Fruit fly (Drosophila melanogaster) whole organism, embryonic: ENCODE data around the gene CG12321.

Source experiments
- Asciz ChIP-seq: fragments of 200-800 bp; sonication (Bioruptor generic); optimal IDR thresholded peaks from 2 replicates; lab custom pipeline; 2017; ENCODE audit warnings: missing biosample characterization, mild to moderate bottlenecking, missing genetic modification characterization, missing genetic modification reagents
- Atf3 ChIP-seq: fragments of 200-800 bp; sonication (Bioruptor generic); optimal IDR thresholded peaks from 3 replicates; lab custom pipeline; 2016; ENCODE audit warnings: missing biosample characterization, missing genetic modification characterization
- BEAF-32 ChIP-seq: fragments of 200-800 bp; sonication (Bioruptor generic); optimal IDR thresholded peaks from 3 replicates; lab custom pipeline; 2017; ENCODE audit warnings: missing biosample characterization, missing genetic modification characterization, mild to moderate bottlenecking, moderate library complexity, missing genetic modification reagents
- CG10209 ChIP-seq: fragments of 200-800 bp; sonication (Bioruptor generic); optimal IDR thresholded peaks from 3 replicates; lab custom pipeline; 2017; ENCODE audit warnings: missing biosample characterization, mild to moderate bottlenecking, missing genetic modification characterization, missing genetic modification reagents
- CG11093 ChIP-seq: fragments of 200-800 bp; sonication (Bioruptor generic); IDR thresholded peaks from 3 replicates; pipeline ENCODE4 v1.3.6; 2022; ENCODE audit warnings: missing biosample characterization, missing genetic modification characterization
- CG12942 ChIP-seq: fragments of 200-800 bp; sonication (Bioruptor generic); optimal IDR thresholded peaks from 3 replicates; lab custom pipeline; 2016; ENCODE audit warnings: missing biosample characterization, missing genetic modification characterization
- CG13287 ChIP-seq: fragments of 200-800 bp; sonication (Bioruptor generic); IDR thresholded peaks from 2 replicates; pipeline ENCODE4 v1.3.6; 2022; ENCODE audit warnings: missing biosample characterization, missing genetic modification characterization; ENCODE audit not compliant: partially characterized antibody
- CG14710 ChIP-seq: fragments of 200-800 bp; sonication (Bioruptor generic); optimal IDR thresholded peaks from 3 replicates; lab custom pipeline; 2019; ENCODE audit warnings: missing biosample characterization, mild to moderate bottlenecking, missing genetic modification characterization, moderate library complexity
- CG15696 ChIP-seq: fragments of 200-800 bp; sonication (Bioruptor generic); optimal IDR thresholded peaks from 2 replicates; lab custom pipeline; 2019; ENCODE audit warnings: missing biosample characterization, mild to moderate bottlenecking, missing genetic modification characterization, moderate library complexity
- CG1603 ChIP-seq: fragments of 200-800 bp; sonication (Bioruptor generic); optimal IDR thresholded peaks from 2 replicates; lab custom pipeline; 2019; ENCODE audit warnings: missing biosample characterization, mild to moderate bottlenecking, missing genetic modification characterization, moderate library complexity
- CG17568 ChIP-seq: fragments of 200-800 bp; sonication (Bioruptor generic); optimal IDR thresholded peaks from 2 replicates; lab custom pipeline; 2018; ENCODE audit warnings: missing biosample characterization, mild to moderate bottlenecking, missing genetic modification characterization, moderate library complexity
- CG2678 ChIP-seq: fragments of 200-800 bp; sonication (Bioruptor generic); optimal IDR thresholded peaks from 3 replicates; lab custom pipeline; 2019; ENCODE audit warnings: missing biosample characterization, mild to moderate bottlenecking, missing genetic modification characterization, moderate library complexity
- CG2875 ChIP-seq: fragments of 200-800 bp; sonication (Bioruptor generic); optimal IDR thresholded peaks from 2 replicates; lab custom pipeline; 2017; ENCODE audit warnings: missing biosample characterization, mild to moderate bottlenecking, missing genetic modification characterization, missing genetic modification reagents
- CG3065 ChIP-seq: fragments of 200-800 bp; sonication (Bioruptor generic); optimal IDR thresholded peaks from 2 replicates; lab custom pipeline; 2016; ENCODE audit warnings: missing biosample characterization, missing genetic modification characterization
- CG3281 ChIP-seq: fragments of 200-800 bp; sonication (Bioruptor generic); optimal IDR thresholded peaks from 3 replicates; lab custom pipeline; 2017; ENCODE audit warnings: missing biosample characterization, mild to moderate bottlenecking, missing genetic modification characterization
- CG7357 ChIP-seq: fragments of 200-800 bp; sonication (Bioruptor generic); IDR thresholded peaks from 3 replicates; pipeline ENCODE4 v1.3.6; 2022; ENCODE audit warnings: missing biosample characterization, missing genetic modification characterization
- CG8290 ChIP-seq, 3 experiments: fragments of 200-800 bp; sonication (Bioruptor generic); optimal IDR thresholded peaks; 2 replicates each; lab custom pipeline; 2016 to 2019; ENCODE audit warnings: missing biosample characterization in 3 of 3, missing genetic modification characterization in 3 of 3, mild to moderate bottlenecking in 2 of 3, moderate library complexity in 1 of 3
- CG9817 ChIP-seq: fragments of 200-800 bp; sonication (Bioruptor generic); optimal IDR thresholded peaks from 2 replicates; lab custom pipeline; 2018; ENCODE audit warnings: missing biosample characterization, mild to moderate bottlenecking, missing genetic modification characterization, moderate library complexity
- HLH4C ChIP-seq: fragments of 200-800 bp; sonication (Bioruptor generic); IDR thresholded peaks from 3 replicates; pipeline ENCODE4 v1.3.6; 2022; ENCODE audit warnings: missing biosample characterization, missing genetic modification characterization; ENCODE audit not compliant: partially characterized antibody
- HmgZ ChIP-seq: fragments of 200-800 bp; sonication (Bioruptor generic); optimal IDR thresholded peaks from 2 replicates; lab custom pipeline; 2018; ENCODE audit warnings: missing biosample characterization, mild to moderate bottlenecking, missing genetic modification characterization
- Hr51 ChIP-seq, 2 experiments: fragments of 200-800 bp; sonication (Bioruptor generic); optimal IDR thresholded peaks; 2 replicates in 1 of 2; 3 replicates in 1 of 2; lab custom pipeline; 2016 to 2018; ENCODE audit warnings: missing biosample characterization in 2 of 2, missing genetic modification characterization in 2 of 2, mild to moderate bottlenecking in 1 of 2, moderate library complexity in 1 of 2
- Hr78 ChIP-seq, 2 experiments: fragments of 200-800 bp in 1 of 2; fragments of >200 bp in 1 of 2; sonication (Bioruptor generic) in 1 of 2; optimal IDR thresholded peaks; 2 replicates each; lab custom pipeline; 2017 to 2019; ENCODE audit warnings: missing biosample characterization in 2 of 2, missing genetic modification characterization in 2 of 2, mild to moderate bottlenecking in 1 of 2, moderate library complexity in 1 of 2
- Lim3 ChIP-seq: fragments of 200-800 bp; sonication (Bioruptor generic); IDR thresholded peaks from 2 replicates; pipeline ENCODE4 v1.3.6; 2022; ENCODE audit warnings: missing biosample characterization, missing genetic modification characterization
- Nf-YB ChIP-seq: fragments of 200-800 bp; sonication (Bioruptor generic); optimal IDR thresholded peaks from 3 replicates; lab custom pipeline; 2019; ENCODE audit warnings: missing biosample characterization, mild to moderate bottlenecking, missing genetic modification characterization, moderate library complexity
- Nf-YC ChIP-seq: fragments of 200-800 bp; optimal IDR thresholded peaks from 3 replicates; lab custom pipeline; 2019; ENCODE audit warnings: missing biosample characterization, mild to moderate bottlenecking, missing genetic modification characterization, moderate library complexity
- Six4 ChIP-seq: fragments of 200-800 bp; sonication (Bioruptor generic); optimal IDR thresholded peaks from 2 replicates; lab custom pipeline; 2016; ENCODE audit warnings: missing biosample characterization, missing genetic modification characterization
- Sox100B ChIP-seq: fragments of 200-800 bp; sonication (Bioruptor generic); optimal IDR thresholded peaks from 3 replicates; lab custom pipeline; 2018; ENCODE audit warnings: missing biosample characterization, mild to moderate bottlenecking, missing genetic modification characterization
- Sox102F ChIP-seq: fragments of 200-800 bp; sonication (Bioruptor generic); optimal IDR thresholded peaks from 2 replicates; lab custom pipeline; 2018; ENCODE audit warnings: missing biosample characterization, mild to moderate bottlenecking, missing genetic modification characterization, moderate library complexity
- Ssrp ChIP-seq: fragments of 200-800 bp; sonication (Bioruptor generic); optimal IDR thresholded peaks from 2 replicates; lab custom pipeline; 2018; ENCODE audit warnings: missing biosample characterization, mild to moderate bottlenecking, missing genetic modification characterization, moderate library complexity
- Stat92E ChIP-seq, 3 experiments: fragments of >200 bp in 2 of 3; fragments of 200-800 bp in 1 of 3; sonication (Bioruptor generic) in 1 of 3; optimal IDR thresholded peaks; 2 replicates each; lab custom pipeline; 2017 to 2019; ENCODE audit warnings: missing biosample characterization in 3 of 3, missing genetic modification characterization in 3 of 3, mild to moderate bottlenecking in 1 of 3, moderate library complexity in 1 of 3
- Taf1 ChIP-seq: fragments of 200-800 bp; sonication (Bioruptor generic); IDR thresholded peaks from 2 replicates; pipeline ENCODE4 v1.3.6; 2022; ENCODE audit warnings: missing biosample characterization, missing genetic modification characterization
- Usf ChIP-seq: fragments of 200-800 bp; sonication (Bioruptor generic); optimal IDR thresholded peaks from 2 replicates; lab custom pipeline; 2017; ENCODE audit warnings: missing genotype, missing biosample characterization, missing genetic modification characterization
- amos ChIP-seq: fragments of 200-800 bp; sonication (Bioruptor generic); IDR thresholded peaks from 2 replicates; pipeline ENCODE4 v1.3.6; 2022; ENCODE audit warnings: missing biosample characterization, missing genetic modification characterization; ENCODE audit not compliant: partially characterized antibody
- cato ChIP-seq: fragments of 200-800 bp; sonication (Bioruptor generic); optimal IDR thresholded peaks from 2 replicates; lab custom pipeline; 2016; ENCODE audit warnings: missing biosample characterization, missing genetic modification characterization, borderline replicate concordance
- crc ChIP-seq: fragments of 200-800 bp; sonication (Bioruptor generic); optimal IDR thresholded peaks from 2 replicates; lab custom pipeline; 2016; ENCODE audit warnings: missing biosample characterization, missing genetic modification characterization
- esg ChIP-seq: fragments of 200-800 bp; sonication (Bioruptor generic); conservative IDR thresholded peaks from 2 replicates; pipeline ENCODE4 v1.3.6; 2022; ENCODE audit warnings: missing biosample characterization, missing genetic modification characterization
- fd96Cb ChIP-seq: fragments of 200-800 bp; sonication (Bioruptor generic); optimal IDR thresholded peaks from 2 replicates; lab custom pipeline; 2018; ENCODE audit warnings: missing biosample characterization, mild to moderate bottlenecking, missing genetic modification characterization, moderate library complexity
- gcm2 ChIP-seq: fragments of 200-800 bp; sonication (Bioruptor generic); optimal IDR thresholded peaks from 2 replicates; lab custom pipeline; 2016; ENCODE audit warnings: missing biosample characterization, missing genetic modification characterization
- gt ChIP-seq: fragments of 200-800 bp; sonication (Bioruptor generic); IDR thresholded peaks from 2 replicates; pipeline ENCODE4 v1.3.6; 2022; ENCODE audit warnings: missing biosample characterization, missing genetic modification characterization
- jigr1 ChIP-seq: fragments of 200-800 bp; sonication (Bioruptor generic); IDR thresholded peaks from 3 replicates; pipeline ENCODE4 v1.3.6; 2022; ENCODE audit warnings: missing biosample characterization, missing genetic modification characterization
- lola ChIP-seq, 3 experiments: fragments of >200 bp in 2 of 3; fragments of 200-800 bp in 1 of 3; sonication (Bioruptor generic) in 1 of 3; optimal IDR thresholded peaks; 2 replicates each; lab custom pipeline; 2017 to 2019; ENCODE audit warnings: missing biosample characterization in 3 of 3, missing genetic modification characterization in 3 of 3, mild to moderate bottlenecking in 1 of 3, moderate library complexity in 1 of 3
- nom ChIP-seq: fragments of 200-800 bp; sonication (Bioruptor generic); optimal IDR thresholded peaks from 2 replicates; lab custom pipeline; 2017; ENCODE audit warnings: missing biosample characterization, missing genetic modification characterization, mild to moderate bottlenecking, moderate library complexity, missing genetic modification reagents
- peb ChIP-seq: fragments of 200-800 bp; sonication (Bioruptor generic); IDR thresholded peaks from 2 replicates; pipeline ENCODE4 v1.3.6; 2022; ENCODE audit warnings: missing biosample characterization, missing genetic modification characterization
- pros ChIP-seq: fragments of 200-800 bp; sonication (Bioruptor generic); optimal IDR thresholded peaks from 3 replicates; lab custom pipeline; 2019; ENCODE audit warnings: missing biosample characterization, mild to moderate bottlenecking, missing genetic modification characterization, moderate library complexity
- pzg ChIP-seq: fragments of 200-800 bp; sonication (Bioruptor generic); optimal IDR thresholded peaks from 3 replicates; lab custom pipeline; 2018; ENCODE audit warnings: missing biosample characterization, mild to moderate bottlenecking, missing genetic modification characterization, moderate library complexity
- ssp ChIP-seq: fragments of 200-800 bp; sonication (Bioruptor generic); IDR thresholded peaks from 2 replicates; pipeline ENCODE4 v1.3.6; 2022; ENCODE audit warnings: missing biosample characterization, missing genetic modification characterization
- vfl ChIP-seq: fragments of 200-800 bp; sonication (Bioruptor generic); optimal IDR thresholded peaks from 2 replicates; lab custom pipeline; 2016; ENCODE audit warnings: missing biosample characterization, missing genetic modification characterization
- vvl ChIP-seq: fragments of 200-800 bp; sonication (Bioruptor generic); IDR thresholded peaks from 2 replicates; pipeline ENCODE4 v1.3.6; 2022; ENCODE audit warnings: missing biosample characterization, missing genetic modification characterization
- yki ChIP-seq: fragments of >200 bp; optimal IDR thresholded peaks from 3 replicates; lab custom pipeline; 2018

Gene CG12321

DNA sequence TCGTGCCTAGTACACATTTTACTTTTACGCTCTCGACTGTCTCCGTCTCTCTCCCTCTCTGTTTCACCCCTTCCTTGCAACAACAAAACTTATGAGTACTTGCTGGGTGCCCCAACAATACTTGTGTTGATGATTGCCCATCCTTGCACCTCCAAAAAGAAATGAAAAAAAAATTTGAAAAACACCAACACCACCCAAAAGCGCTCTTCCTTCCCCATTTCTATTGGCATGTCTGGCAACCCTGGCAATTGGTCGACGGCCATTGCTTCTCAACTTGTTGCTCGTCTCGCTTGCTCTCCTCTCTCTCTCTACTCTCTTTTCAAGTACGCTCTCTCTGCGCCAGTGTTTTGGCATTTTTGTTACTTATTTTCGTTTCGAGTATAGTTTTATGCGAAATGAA is 20.1 kb downstream of the CG12321 start (continued):
- TF ChIP-seq Lim3 (GFP tag; lab: Robert Waterston, UW) (no peak), CG11093 (GFP tag; lab: Robert Waterston, UW) (no peak), esg (GFP tag; lab: Robert Waterston, UW) (no peak), Atf3 (GFP tag; lab: Kevin White, UChicago) (no peak), Usf (GFP tag; lab: Kevin White, UChicago) (no peak), amos (no peak), BEAF-32 (GFP tag; lab: Kevin White, UChicago) (peak; percentile 6), gt (GFP tag; lab: Robert Waterston, UW) (no peak), ssp (GFP tag; lab: Robert Waterston, UW) (no peak), lola (GFP tag; optimal IDR thresholded peaks at IDR 0.05; lab: Kevin White, UChicago) (no peak), Asciz (no peak), CG8290 (GFP tag; optimal IDR thresholded peaks at IDR 0.05; lab: Kevin White, UChicago) (no peak), CG8290 (tag; optimal IDR thresholded peaks at IDR 0.05; lab: Kevin White, UChicago) (peak in 1 of 2 experiments; percentile 15), crc (GFP tag; lab: Kevin White, UChicago) (no peak), CG10209 (GFP tag; lab: Kevin White, UChicago) (peak; percentile 4), CG17568 (no peak), CG15696 (tag; lab: Kevin White, UChicago) (no peak), vvl (GFP tag; lab: Robert Waterston, UW) (peak; percentile 62), Taf1 (GFP tag; lab: Robert Waterston, UW) (0 out of 2 replicates have a peak, but pooled peaks have one; percentile 7), nom (GFP tag; lab: Kevin White, UChicago) (peak; percentile 44), pros (GFP tag; lab: Kevin White, UChicago) (no peak), HmgZ (peak; percentile 14), peb (GFP tag; lab: Robert Waterston, UW) (no peak), CG12942 (no peak), HLH4C (GFP tag; lab: Robert Waterston, UW) (no peak), CG13287 (GFP tag; lab: Robert Waterston, UW) (peak; percentile 15; the same call in 1 of the 2 replicates), Sox102F (GFP tag; lab: Kevin White, UChicago) (no peak), CG1603 (tag; lab: Kevin White, UChicago) (peak; percentile 2), Hr51 (GFP tag; optimal IDR thresholded peaks at IDR 0.05; lab: Kevin White, UChicago) (peak in 1 of 2 experiments; percentile 49), cato (GFP tag; lab: Kevin White, UChicago) (no peak), CG3065 (GFP tag; lab: Kevin White, UChicago) (no peak), CG9817 (tag; lab: Kevin White, UChicago) (peak; percentile 44), fd96Cb (tag; lab: Kevin White, UChicago) (no peak), Hr78 (GFP tag; optimal IDR thresholded peaks at IDR 0.05; lab: Kevin White, UChicago) (no peak), CG2678 (tag; lab: Kevin White, UChicago) (peak; percentile 56), gcm2 (GFP tag; lab: Kevin White, UChicago) (no peak), CG7357 (no peak), vfl (no peak), pzg (GFP tag; lab: Kevin White, UChicago) (peak; percentile 28), CG14710 (tag; lab: Kevin White, UChicago) (peak; percentile 3), Sox100B (no peak), jigr1 (no peak), CG3281 (GFP tag; lab: Kevin White, UChicago) (peak; percentile 40), Six4 (GFP tag; lab: Kevin White, UChicago) (no peak), yki (lab: Kevin White, UChicago) (peak; percentile 88), Nf-YB (GFP tag; lab: Kevin White, UChicago) (no peak), Stat92E (GFP tag; optimal IDR thresholded peaks at IDR 0.05; lab: Kevin White, UChicago) (no peak), Nf-YC (tag; lab: Kevin White, UChicago) (peak; percentile 47), CG2875 (GFP tag; lab: Kevin White, UChicago) (no peak), Ssrp (tag; lab: Kevin White, UChicago) (no peak)
